Worm (Caenorhabditis elegans): ENCODE results near the gene swt-2.

Gene swt-2

DNA sequence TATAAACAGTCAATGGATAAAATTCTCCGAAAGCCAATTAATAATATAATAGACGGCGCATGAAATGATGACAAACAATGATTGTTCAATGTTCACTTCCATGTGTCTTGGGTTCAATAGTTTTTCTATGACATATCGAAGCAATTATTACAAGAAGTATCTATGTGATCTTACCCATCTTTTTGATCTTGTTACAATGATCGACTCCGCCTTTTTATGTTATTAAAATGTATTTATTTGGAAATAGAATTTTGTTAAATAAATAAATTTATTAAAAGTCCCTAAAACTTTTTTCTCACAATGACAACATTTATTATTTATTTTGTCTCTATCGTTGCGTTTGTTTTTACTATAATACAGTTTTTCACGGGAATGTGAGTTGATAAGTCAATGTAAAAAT lies at the start of gene swt-2:
swt-2 (plus strand) TSS at position 301 of the 400 bp plus-strand sequence.
- no peak for TF ChIP-seq sea-2 (GFP tag; IDR thresholded peaks at IDR 0.05)
- no peak for TF ChIP-seq ceh-100 (GFP tag; IDR thresholded peaks at IDR 0.05)
- TF ChIP-seq nhr-120 (GFP tag; IDR thresholded peaks at IDR 0.05) = no peak
- TF ChIP-seq athp-1 (tag; optimal IDR thresholded peaks at IDR 0.05) = no peak
- no peak for TF ChIP-seq B0261.1 (tag; optimal IDR thresholded peaks at IDR 0.05)
- no peak for TF ChIP-seq snpc-3.4 (tag; optimal IDR thresholded peaks at IDR 0.05)
- TF ChIP-seq attf-5 (GFP tag; optimal IDR thresholded peaks at IDR 0.05) = no peak
- TF ChIP-seq ceh-79 (tag; optimal IDR thresholded peaks at IDR 0.05) = no peak

DNA sequence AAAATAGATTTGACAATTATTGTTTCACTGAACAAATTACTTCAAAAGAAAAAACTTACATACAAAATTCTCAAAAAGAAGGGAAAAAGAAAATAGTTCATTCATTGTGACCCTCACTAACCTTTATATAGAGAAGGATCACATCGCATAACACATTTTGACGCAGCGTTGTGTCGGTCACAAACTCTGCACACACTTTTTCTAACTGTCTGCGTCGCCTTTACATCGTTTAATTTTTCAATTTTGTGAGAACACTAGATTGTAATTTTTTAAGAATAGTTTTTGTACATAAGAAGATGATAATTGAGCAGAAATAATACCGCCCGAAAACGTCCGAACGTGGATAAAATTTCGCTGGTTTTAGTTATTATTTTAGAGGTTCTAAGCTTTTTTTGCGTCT lies 49.0 kb upstream of the swt-2 start, which contains the start of gene C18B10.6:
C18B10.6 (minus strand) TSS at position 101 of the 400 bp plus-strand sequence.
- no peak for TF ChIP-seq lin-35 (GFP tag; optimal IDR thresholded peaks at IDR 0.05)

ce11 chrV:7485000-7485399 lies 44.9 kb upstream of the swt-2 start, which contains the start of gene srbc-8:
srbc-8 (minus strand) TSS chrV:7485100.
- TF ChIP-seq lsy-27 (tag; optimal IDR thresholded peaks at IDR 0.05; ENCODE audit: borderline replicate concordance, insufficient read depth) = no peak
- no peak for TF ChIP-seq zim-3 (tag; optimal IDR thresholded peaks at IDR 0.05)
- TF ChIP-seq unc-130 (GFP tag; optimal IDR thresholded peaks at IDR 0.05) = no peak
- TF ChIP-seq F37B4.10 (GFP tag; IDR thresholded peaks at IDR 0.05) = no peak
- TF ChIP-seq F52B5.7 (tag; optimal IDR thresholded peaks at IDR 0.05) = no peak
- TF ChIP-seq nfyb-1 (GFP tag; IDR thresholded peaks at IDR 0.05) = no peak
- TF ChIP-seq mes-4 (tag; optimal IDR thresholded peaks at IDR 0.05) = no peak
- TF ChIP-seq dpff-1 (tag; optimal IDR thresholded peaks at IDR 0.05) = no peak
- TF ChIP-seq hlh-12 (tag; optimal IDR thresholded peaks at IDR 0.05) = no peak
- TF ChIP-seq tbx-9 (tag; optimal IDR thresholded peaks at IDR 0.05; ENCODE audit: borderline replicate concordance) = no peak
- no peak for TF ChIP-seq ets-4 (GFP tag; optimal IDR thresholded peaks at IDR 0.05)

DNA sequence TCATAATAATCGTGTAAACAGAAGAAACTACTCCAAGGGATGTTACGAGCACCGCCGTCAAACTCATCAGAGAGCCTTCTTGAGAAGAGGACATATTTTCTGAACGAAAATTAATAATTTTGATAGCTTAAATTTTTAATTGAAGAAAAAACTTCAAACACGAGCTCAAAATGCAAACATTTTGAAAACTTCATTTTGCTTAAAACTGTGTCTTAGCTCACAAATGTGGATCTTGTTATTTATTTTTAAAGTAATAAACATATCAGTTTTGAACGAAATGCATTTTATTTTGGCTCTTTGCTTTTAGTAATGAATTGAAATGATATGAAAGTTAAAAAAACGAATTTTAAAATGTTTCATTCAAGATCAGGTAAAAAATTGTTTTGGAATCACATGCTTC lies 42.4 kb upstream of the swt-2 start, which contains the start of gene srbc-7:
srbc-7 (minus strand) TSS at position 101 of the 400 bp plus-strand sequence.
- TF ChIP-seq F33H1.4 (GFP tag; IDR thresholded peaks at IDR 0.05) (no peak), zfh-2 (GFP tag; conservative IDR thresholded peaks at IDR 0.05) (no peak), egrh-3 (GFP tag; IDR thresholded peaks at IDR 0.05) (no peak), nfya-2 (GFP tag; IDR thresholded peaks at IDR 0.05) (no peak), B0035.1 (tag; optimal IDR thresholded peaks at IDR 0.05) (no peak), mes-4 (tag; optimal IDR thresholded peaks at IDR 0.05) (no peak), lin-54 (GFP tag; optimal IDR thresholded peaks at IDR 0.05) (no peak), ztf-28 (GFP tag; IDR thresholded peaks at IDR 0.05) (no peak), lin-40 (tag; optimal IDR thresholded peaks at IDR 0.05) (no peak)

ce11 chrV:7490340-7490739 lies 39.6 kb upstream of the swt-2 start, which contains the start of gene srbc-9:
srbc-9 (minus strand) TSS chrV:7490440.
- no peak for TF ChIP-seq F10E7.11 (tag; optimal IDR thresholded peaks at IDR 0.05)

DNA sequence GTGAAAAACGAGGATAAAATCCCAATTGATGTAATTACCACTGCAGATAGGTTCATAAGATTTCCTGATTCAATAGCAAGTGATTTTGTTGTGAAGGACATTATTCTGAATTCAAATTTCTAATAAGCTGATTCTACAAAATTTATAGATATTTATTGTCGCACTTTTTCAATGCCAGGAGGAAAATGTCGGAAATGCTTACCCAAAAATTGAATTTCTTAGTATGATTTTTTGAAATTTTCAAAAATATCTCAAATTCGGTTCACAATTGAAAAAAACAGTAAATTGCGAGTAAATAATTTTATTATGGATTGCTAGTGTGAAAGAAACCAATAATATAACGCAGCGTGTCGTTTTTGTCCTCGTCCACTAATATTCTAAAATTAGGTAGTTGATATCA lies 37.0 kb upstream of the swt-2 start, which contains the start of gene srbc-10:
srbc-10 (minus strand) TSS at position 101 of the 400 bp plus-strand sequence.
- TF ChIP-seq dpff-1 (tag; optimal IDR thresholded peaks at IDR 0.05) (no peak), D2030.7 (GFP tag; IDR thresholded peaks at IDR 0.05) (no peak), athp-1 (tag; optimal IDR thresholded peaks at IDR 0.05) (no peak), aptf-3 (GFP tag; IDR thresholded peaks at IDR 0.05) (no peak), Y67H2A.10 (GFP tag; conservative IDR thresholded peaks at IDR 0.05) (no peak), F57A8.1 (GFP tag; optimal IDR thresholded peaks at IDR 0.05) (no peak), tlf-1 (GFP tag; optimal IDR thresholded peaks at IDR 0.05) (no peak), lin-26 (GFP tag; IDR thresholded peaks at IDR 0.05) (no peak), ztf-6 (GFP tag; IDR thresholded peaks at IDR 0.05) (no peak), snpc-3.4 (tag; optimal IDR thresholded peaks at IDR 0.05) (no peak), tbx-9 (tag; optimal IDR thresholded peaks at IDR 0.05; ENCODE audit: borderline replicate concordance) (no peak), F55B11.4 (tag; optimal IDR thresholded peaks at IDR 0.05; ENCODE audit: borderline replicate concordance, insufficient read depth) (no peak), sptf-2 (GFP tag; optimal IDR thresholded peaks at IDR 0.05) (no peak), let-526 (GFP tag; IDR thresholded peaks at IDR 0.05) (no peak), lag-1 (GFP tag; IDR thresholded peaks at IDR 0.05) (no peak), lin-40 (tag; optimal IDR thresholded peaks at IDR 0.05) (no peak), mel-28 (tag; optimal IDR thresholded peaks at IDR 0.05; ENCODE audit: borderline replicate concordance) (no peak)

Measured in whole organism, young adult.